Worm (Caenorhabditis elegans): ENCODE measurements around the gene Y51H4A.8.

Y51H4A.8 gene

ce11 chrIV:16551457-16551856 is 26.9 kb downstream of the Y51H4A.8 start:
- TF ChIP-seq nhr-77 (tag; optimal IDR thresholded peaks at IDR 0.05), result no peak
- TF ChIP-seq zag-1 (tag; optimal IDR thresholded peaks at IDR 0.05), result no peak
- TF ChIP-seq nfya-1 (tag; optimal IDR thresholded peaks at IDR 0.05; ENCODE audit: insufficient read depth), result no peak
- TF ChIP-seq unc-39 (tag; optimal IDR thresholded peaks at IDR 0.05), result no peak
- TF ChIP-seq elt-3 (tag; optimal IDR thresholded peaks at IDR 0.05), result no peak
- TF ChIP-seq pha-4 (tag; optimal IDR thresholded peaks at IDR 0.05), result no peak
- no peak for TF ChIP-seq nhr-25 (tag; optimal IDR thresholded peaks at IDR 0.05)
- no peak for TF ChIP-seq ceh-16 (tag; optimal IDR thresholded peaks at IDR 0.05)
- TF ChIP-seq ztf-11 (tag; optimal IDR thresholded peaks at IDR 0.05), result no peak
- TF ChIP-seq ceh-28 (tag; optimal IDR thresholded peaks at IDR 0.05), result no peak
- TF ChIP-seq egl-5 (tag; optimal IDR thresholded peaks at IDR 0.05), result no peak
- TF ChIP-seq lin-15B (tag; optimal IDR thresholded peaks at IDR 0.05), result no peak
- TF ChIP-seq tbx-2 (tag; optimal IDR thresholded peaks at IDR 0.05), result no peak
- no peak for TF ChIP-seq ceh-9 (tag; optimal IDR thresholded peaks at IDR 0.05)
- no peak for TF ChIP-seq lsy-12 (tag; optimal IDR thresholded peaks at IDR 0.05)
- TF ChIP-seq elt-1 (tag; optimal IDR thresholded peaks at IDR 0.05), result no peak
- TF ChIP-seq ZK546.5 (tag; optimal IDR thresholded peaks at IDR 0.05), result no peak
- no peak for TF ChIP-seq nhr-76 (tag; optimal IDR thresholded peaks at IDR 0.05)

ce11 chrIV:16542649-16543048 is 35.7 kb downstream of the Y51H4A.8 start, which contains the start of gene uroc-1:
TSS of gene uroc-1 (minus strand) at chrIV:16542749.
- no peak for TF ChIP-seq snpc-4 (tag; optimal IDR thresholded peaks at IDR 0.05)
- TF ChIP-seq jun-1 (tag; optimal IDR thresholded peaks at IDR 0.05), result no peak
- TF ChIP-seq ceh-82 (tag; optimal IDR thresholded peaks at IDR 0.05), result no peak
- no peak for TF ChIP-seq ceh-28 (tag; optimal IDR thresholded peaks at IDR 0.05)
- no peak for TF ChIP-seq ztf-4 (tag; optimal IDR thresholded peaks at IDR 0.05)
- TF ChIP-seq ama-1 (optimal IDR thresholded peaks at IDR 0.05), result no peak
- no peak for TF ChIP-seq skn-1 (tag; optimal IDR thresholded peaks at IDR 0.05)
- no peak for TF ChIP-seq nhr-76 (tag; optimal IDR thresholded peaks at IDR 0.05)
- TF ChIP-seq egl-5 (tag; optimal IDR thresholded peaks at IDR 0.05), result no peak
- no peak for TF ChIP-seq eor-1 (tag; optimal IDR thresholded peaks at IDR 0.05)
- TF ChIP-seq R02D3.7 (tag; optimal IDR thresholded peaks at IDR 0.05), result no peak
- TF ChIP-seq elt-3 (tag; optimal IDR thresholded peaks at IDR 0.05), result no peak
- TF ChIP-seq daf-12 (tag; optimal IDR thresholded peaks at IDR 0.05), result no peak
- TF ChIP-seq aly-2 (tag; optimal IDR thresholded peaks at IDR 0.05), result no peak

ce11 chrIV:16540540-16540939 is 37.8 kb downstream of the Y51H4A.8 start:
- TF ChIP-seq eor-1 (tag; optimal IDR thresholded peaks at IDR 0.05) (no peak), lin-15B (tag; optimal IDR thresholded peaks at IDR 0.05) (no peak), elt-2 (tag; optimal IDR thresholded peaks at IDR 0.05) (no peak), snpc-4 (tag; optimal IDR thresholded peaks at IDR 0.05) (no peak)

- no peak for TF ChIP-seq R02D3.7 (tag; optimal IDR thresholded peaks at IDR 0.05)
- TF ChIP-seq unc-62 (GFP tag; optimal IDR thresholded peaks at IDR 0.05), result no peak
Measured at ce11 chrIV:16534900-16535299, 43.4 kb downstream of the Y51H4A.8 start.

ce11 chrIV:16533361-16533760 is 45.0 kb downstream of the Y51H4A.8 start, which contains the start of gene Y51H4A.6:
TSS of gene Y51H4A.6 (plus strand) at chrIV:16533661.
- TF ChIP-seq lsy-12 (tag; optimal IDR thresholded peaks at IDR 0.05) (no peak), egl-27 (tag; optimal IDR thresholded peaks at IDR 0.05) (no peak), lin-39 (tag; optimal IDR thresholded peaks at IDR 0.05) (no peak)

ce11 chrIV:16528375-16528774 is 50.0 kb downstream of the Y51H4A.8 start, which contains the start of gene Y51H4A.937:
TSS of gene Y51H4A.937 (plus strand) at chrIV:16528675.
- no peak for TF ChIP-seq egl-27 (tag; optimal IDR thresholded peaks at IDR 0.05)
- TF ChIP-seq unc-62 (GFP tag; optimal IDR thresholded peaks at IDR 0.05), result no peak
- no peak for TF ChIP-seq ztf-4 (tag; optimal IDR thresholded peaks at IDR 0.05)
- no peak for TF ChIP-seq nhr-76 (tag; optimal IDR thresholded peaks at IDR 0.05)
- no peak for TF ChIP-seq nhr-67 (tag; optimal IDR thresholded peaks at IDR 0.05)
- no peak for TF ChIP-seq nhr-77 (tag; optimal IDR thresholded peaks at IDR 0.05)
- no peak for TF ChIP-seq mdl-1 (tag; optimal IDR thresholded peaks at IDR 0.05)
- TF ChIP-seq tbx-2 (tag; optimal IDR thresholded peaks at IDR 0.05), result no peak
- no peak for TF ChIP-seq pha-4 (tag; optimal IDR thresholded peaks at IDR 0.05)
- TF ChIP-seq nhr-23 (tag; optimal IDR thresholded peaks at IDR 0.05), result no peak
- no peak for TF ChIP-seq lsy-12 (tag; optimal IDR thresholded peaks at IDR 0.05)
- no peak for TF ChIP-seq elt-2 (tag; optimal IDR thresholded peaks at IDR 0.05)

All from whole organism, L3 larva.